Fruit fly (Drosophila melanogaster): ENCODE measurements around the gene Socs36E.

The Socs36E gene

DNA sequence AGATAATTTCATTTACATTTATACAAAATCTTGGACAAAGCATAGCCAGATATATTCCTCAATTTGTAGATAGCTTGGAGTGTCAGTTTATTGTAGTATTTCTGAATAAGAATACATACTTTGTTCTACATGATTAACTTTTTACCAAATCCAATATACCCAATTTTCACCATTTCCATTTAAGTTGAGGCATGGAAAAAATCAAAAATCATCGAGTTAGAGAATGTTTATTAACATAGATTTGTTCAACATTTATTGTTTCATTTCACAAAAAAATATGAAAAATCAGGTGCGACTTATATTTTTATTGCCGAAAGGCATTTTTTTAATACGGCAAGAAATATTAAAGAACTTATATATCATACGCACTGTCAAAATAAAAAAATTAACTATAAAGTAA is 26.6 kb downstream of the Socs36E start, which contains the start of gene Grl36b:
Gene Grl36b, minus strand, starts transcription at position 101 of the 400 bp plus-strand sequence.
- TF ChIP-seq Dfd (GFP tag; optimal IDR thresholded peaks at IDR 0.05) (no peak), dmrt93B (GFP tag; optimal IDR thresholded peaks at IDR 0.05) (no peak), foxo (GFP tag; optimal IDR thresholded peaks at IDR 0.05) (no peak)

DNA sequence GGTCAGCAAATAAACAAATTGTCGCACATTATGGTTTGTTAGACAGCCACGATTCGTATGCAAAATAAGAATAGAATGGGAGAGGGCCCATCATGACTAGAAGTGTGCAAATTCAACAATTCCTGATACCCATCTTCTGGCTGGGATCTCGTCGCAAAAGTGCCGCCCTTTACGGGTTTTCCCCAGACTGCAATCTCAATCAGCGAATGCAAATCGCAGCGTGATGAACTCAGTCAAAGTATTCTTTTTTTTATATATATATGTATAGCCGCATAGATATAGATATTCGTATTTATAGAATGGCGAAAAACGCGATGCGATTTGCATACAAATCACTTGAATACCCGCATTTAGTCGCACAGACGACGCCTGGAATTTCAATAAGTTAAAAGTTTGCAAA is 29.3 kb downstream of the Socs36E start:
- no peak for TF ChIP-seq dsf (GFP tag; optimal IDR thresholded peaks at IDR 0.05; ENCODE audit: borderline replicate concordance)
- TF ChIP-seq Hr78 (GFP tag; optimal IDR thresholded peaks at IDR 0.05): no peak
- no peak for TF ChIP-seq HLH106 (tag; optimal IDR thresholded peaks at IDR 0.05)
- no peak for TF ChIP-seq dmrt93B (GFP tag; optimal IDR thresholded peaks at IDR 0.05)
- no peak for TF ChIP-seq Rel (GFP tag; optimal IDR thresholded peaks at IDR 0.05)
- peak; percentile 95 for TF ChIP-seq Rel (tag; optimal IDR thresholded peaks at IDR 0.05)
- no peak for TF ChIP-seq h (GFP tag; optimal IDR thresholded peaks at IDR 0.05)
- TF ChIP-seq Myc (optimal IDR thresholded peaks at IDR 0.05): no peak

DNA sequence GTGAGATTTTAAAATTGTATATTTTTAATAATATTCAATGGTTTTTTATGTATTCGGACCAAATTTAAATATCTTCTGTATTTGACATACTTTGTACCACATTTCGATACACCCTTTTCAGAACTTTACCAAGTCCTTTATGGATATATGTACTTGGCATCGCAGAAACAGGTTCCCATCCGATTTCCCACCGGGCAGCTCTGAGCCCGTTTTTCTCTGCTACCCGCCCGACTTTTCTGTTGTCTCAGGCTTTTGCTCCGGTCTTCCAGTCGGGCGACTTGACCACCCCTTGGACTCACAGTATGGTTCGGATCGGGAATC is 30.0 kb downstream of the Socs36E start:
- peak; percentile 46 for TF ChIP-seq HLH106 (tag; optimal IDR thresholded peaks at IDR 0.05)
- peak; percentile 17 for TF ChIP-seq psq (GFP tag; optimal IDR thresholded peaks at IDR 0.05)
- TF ChIP-seq dmrt93B (GFP tag; optimal IDR thresholded peaks at IDR 0.05): peak; percentile 28
- peak; percentile 1 for TF ChIP-seq Sp1 (GFP tag; optimal IDR thresholded peaks at IDR 0.05)
- peak; percentile 9 for TF ChIP-seq sage (GFP tag; optimal IDR thresholded peaks at IDR 0.05)
- no peak for TF ChIP-seq dl (GFP tag; optimal IDR thresholded peaks at IDR 0.05; ENCODE audit: insufficient read depth in 1 of 2, partially characterized antibody in 2 of 2)
- no peak for TF ChIP-seq sv (GFP tag; optimal IDR thresholded peaks at IDR 0.05)
- TF ChIP-seq Hr78 (GFP tag; optimal IDR thresholded peaks at IDR 0.05): no peak
- TF ChIP-seq rgr (GFP tag; optimal IDR thresholded peaks at IDR 0.05): peak; percentile 10
- TF ChIP-seq Mio (GFP tag; optimal IDR thresholded peaks at IDR 0.05): no peak

DNA sequence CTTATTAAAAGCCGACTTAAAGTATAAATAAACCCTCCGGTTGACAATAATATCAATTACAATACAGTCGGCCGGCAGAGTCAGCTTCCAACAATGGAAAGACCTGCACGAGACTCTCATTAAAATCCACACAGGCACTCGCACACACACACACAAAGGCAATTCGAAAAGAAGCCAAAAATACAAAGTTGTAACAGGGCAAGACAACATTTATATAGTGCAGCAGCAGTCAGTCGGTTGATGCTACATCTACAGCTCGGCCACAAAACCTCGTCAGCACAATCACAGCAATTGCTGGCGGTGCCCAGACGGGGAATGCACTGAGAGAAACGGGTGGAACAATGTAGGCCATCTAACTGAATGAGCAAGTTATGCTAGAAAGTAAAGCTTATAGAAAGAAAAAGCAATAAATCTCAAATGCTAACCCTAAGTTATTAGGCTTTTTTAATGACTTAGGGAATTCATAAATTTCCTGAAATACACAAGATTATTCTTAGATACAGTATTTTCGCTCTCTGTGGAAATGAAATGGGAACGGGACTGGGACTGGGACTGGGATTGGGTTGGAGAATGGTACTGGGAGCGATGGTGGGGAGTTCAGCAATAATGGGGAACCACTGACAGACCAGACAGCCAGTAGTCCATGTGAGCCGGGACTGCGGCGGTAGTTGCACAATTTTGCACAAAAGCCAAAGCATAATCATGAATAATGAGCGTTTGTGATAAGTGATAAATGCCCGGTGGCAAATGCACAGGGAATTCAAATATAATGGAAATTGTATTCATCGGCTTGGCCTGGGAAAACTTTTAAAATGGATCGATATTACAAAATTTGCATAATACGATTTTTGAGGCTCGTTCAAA is 30.6 kb downstream of the Socs36E start:
- TF ChIP-seq psq (GFP tag; optimal IDR thresholded peaks at IDR 0.05) (peak; percentile 83), Mio (GFP tag; optimal IDR thresholded peaks at IDR 0.05) (no peak), Hr78 (GFP tag; optimal IDR thresholded peaks at IDR 0.05) (no peak), Hnf4 (GFP tag; optimal IDR thresholded peaks at IDR 0.05) (peak; percentile 75), sv (GFP tag; optimal IDR thresholded peaks at IDR 0.05) (no peak), br (GFP tag; optimal IDR thresholded peaks at IDR 0.05) (peak; percentile 92), ey (GFP tag; optimal IDR thresholded peaks at IDR 0.05) (peak; percentile 93), foxo (GFP tag; optimal IDR thresholded peaks at IDR 0.05) (peak; percentile 22 to 91), h (GFP tag; optimal IDR thresholded peaks at IDR 0.05) (peak; percentile 95), dmrt93B (GFP tag; optimal IDR thresholded peaks at IDR 0.05) (peak; percentile 79), Jra (GFP tag; optimal IDR thresholded peaks at IDR 0.05) (peak; percentile 68), brk (GFP tag; optimal IDR thresholded peaks at IDR 0.05) (peak; percentile 64), Dfd (GFP tag; optimal IDR thresholded peaks at IDR 0.05) (no peak), CG9705 (GFP tag; optimal IDR thresholded peaks at IDR 0.05) (peak; percentile 69), Dif (GFP tag; optimal IDR thresholded peaks at IDR 0.05; ENCODE audit: partially characterized antibody) (no peak), Hr83 (GFP tag; optimal IDR thresholded peaks at IDR 0.05; ENCODE audit: poor library complexity, severe bottlenecking) (peak; percentile 9), sage (GFP tag; optimal IDR thresholded peaks at IDR 0.05) (peak; percentile 73), lola (GFP tag; optimal IDR thresholded peaks at IDR 0.05) (no peak), GATAd (GFP tag; optimal IDR thresholded peaks at IDR 0.05) (no peak), dl (GFP tag; optimal IDR thresholded peaks at IDR 0.05; ENCODE audit: insufficient read depth in 1 of 2, partially characterized antibody in 2 of 2) (no peak), HLH106 (tag; optimal IDR thresholded peaks at IDR 0.05) (peak; percentile 91), dsf (GFP tag; optimal IDR thresholded peaks at IDR 0.05; ENCODE audit: borderline replicate concordance) (no peak), Vsx2 (GFP tag; optimal IDR thresholded peaks at IDR 0.05; ENCODE audit: partially characterized antibody) (no peak), CG32264 (GFP tag; optimal IDR thresholded peaks at IDR 0.05) (peak; percentile 80), jim (GFP tag; optimal IDR thresholded peaks at IDR 0.05) (no peak), tai (GFP tag; optimal IDR thresholded peaks at IDR 0.05) (peak; percentile 31), pan (optimal IDR thresholded peaks at IDR 0.05) (no peak), Sp1 (GFP tag; optimal IDR thresholded peaks at IDR 0.05) (peak; percentile 87), usp (GFP tag; optimal IDR thresholded peaks at IDR 0.05) (no peak), Abd-B (GFP tag; optimal IDR thresholded peaks at IDR 0.05) (no peak), OdsH (GFP tag; optimal IDR thresholded peaks at IDR 0.05) (peak; percentile 89), woc (GFP tag; optimal IDR thresholded peaks at IDR 0.05) (peak; percentile 91), rgr (GFP tag; optimal IDR thresholded peaks at IDR 0.05) (peak; percentile 90), fru (GFP tag; optimal IDR thresholded peaks at IDR 0.05) (peak; percentile 95), CrebA (GFP tag; optimal IDR thresholded peaks at IDR 0.05; ENCODE audit: borderline replicate concordance) (peak; percentile 22), Myc (optimal IDR thresholded peaks at IDR 0.05) (no peak), N (GFP tag; optimal IDR thresholded peaks at IDR 0.05) (no peak), Rel (GFP tag; optimal IDR thresholded peaks at IDR 0.05) (peak; percentile 79), Rel (tag; optimal IDR thresholded peaks at IDR 0.05) (peak; percentile 62)

Measured in whole organism, wandering third instar larva.